5 fruit fly cellular contexts compared by ENCODE assay signal in the genomic region with DNA sequence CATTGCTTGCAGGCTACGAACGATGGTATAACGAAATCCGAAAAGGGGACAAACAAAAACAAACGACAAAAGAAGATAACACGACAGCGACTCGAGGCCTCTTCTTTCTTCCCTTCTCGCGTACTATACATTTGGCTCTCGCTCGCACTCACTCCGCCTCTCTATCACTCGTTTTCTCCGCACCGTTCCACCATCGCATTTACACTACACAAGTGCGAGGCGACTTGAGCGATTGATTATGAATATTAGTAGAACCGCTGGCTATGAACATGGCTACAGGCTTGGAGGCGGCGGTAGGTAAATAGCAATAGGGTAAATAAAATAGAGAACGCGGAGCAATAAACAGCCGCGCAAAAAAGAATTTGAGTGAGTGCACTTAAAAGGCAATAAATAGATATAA.
A peak's percentile ranks its signal among the peaks of the same experiment; 100 is the strongest.
TF ChIP-seq lines count a peak whose summit lies in the region.

No protein-coding gene starts in this region.

- no peak for TF ChIP-seq CTCF in whole organism, embryonic (GFP tag; optimal IDR thresholded peaks at IDR 0.05; lab: Kevin White, UChicago)

TF ChIP-seq in whole organism, adult, 20 proteins besides CTCF, POLR2A, EP300 and RAD21 (continues in another document):
- TF ChIP-seq cnc (optimal IDR thresholded peaks at IDR 0.05; lab: Kevin White, UChicago) (no peak), Clk (GFP tag; optimal IDR thresholded peaks at IDR 0.05; lab: Kevin White, UChicago) (peak; percentile 52), CG7045 (GFP tag; optimal IDR thresholded peaks at IDR 0.05; lab: Kevin White, UChicago) (peak; percentile 64), cic (GFP tag; optimal IDR thresholded peaks at IDR 0.05; lab: Kevin White, UChicago) (peak; percentile 92), CG11617 (GFP tag; optimal IDR thresholded peaks at IDR 0.05; lab: Kevin White, UChicago) (peak; percentile 68), CG33017 (tag; optimal IDR thresholded peaks at IDR 0.05; lab: Kevin White, UChicago) (peak; percentile 51), CG5204 (GFP tag; optimal IDR thresholded peaks at IDR 0.05; lab: Kevin White, UChicago) (no peak), CG1620 (GFP tag; optimal IDR thresholded peaks at IDR 0.05; lab: Kevin White, UChicago) (no peak), Crg-1 (GFP tag; optimal IDR thresholded peaks at IDR 0.05; lab: Kevin White, UChicago) (peak; percentile 83), CG12768 (GFP tag; optimal IDR thresholded peaks at IDR 0.05; lab: Kevin White, UChicago) (peak; percentile 74), CG14711 (tag; optimal IDR thresholded peaks at IDR 0.05; lab: Kevin White, UChicago) (peak; percentile 10), pad (GFP tag; optimal IDR thresholded peaks at IDR 0.05; lab: Kevin White, UChicago) (peak; percentile 44), toe (GFP tag; optimal IDR thresholded peaks at IDR 0.05; lab: Kevin White, UChicago) (no peak), kay (GFP tag; lab: Kevin White, UChicago; ENCODE audit: borderline replicate concordance) (peak; percentile 90), bab1 (GFP tag; optimal IDR thresholded peaks at IDR 0.05; lab: Kevin White, UChicago) (no peak), tj (GFP tag; optimal IDR thresholded peaks at IDR 0.05; lab: Kevin White, UChicago) (no peak), Hr96 (GFP tag; optimal IDR thresholded peaks at IDR 0.05; lab: Kevin White, UChicago) (no peak)

TF ChIP-seq in whole organism, embryonic, 481 proteins besides CTCF, POLR2A, EP300 and RAD21 (continues in another document):
- TF ChIP-seq Hr39 (optimal IDR thresholded peaks at IDR 0.05; lab: Kevin White, UChicago) (no peak), CG8388 (GFP tag; optimal IDR thresholded peaks at IDR 0.05; lab: Kevin White, UChicago) (no peak), Awh (GFP tag; IDR thresholded peaks at IDR 0.05; lab: Robert Waterston, UW) (no peak), NFAT (GFP tag; IDR thresholded peaks at IDR 0.05; lab: Robert Waterston, UW) (no peak), tna (GFP tag; IDR thresholded peaks at IDR 0.05; lab: Robert Waterston, UW; ENCODE audit: partially characterized antibody) (no peak), HmgZ (tag; optimal IDR thresholded peaks at IDR 0.05; lab: Kevin White, UChicago) (peak; percentile 11), CrebB (tag; optimal IDR thresholded peaks at IDR 0.05; lab: Kevin White, UChicago) (peak; percentile 47), chm (GFP tag; IDR thresholded peaks at IDR 0.05; lab: Robert Waterston, UW) (no peak), sc (optimal IDR thresholded peaks at IDR 0.05; lab: Kevin White, UChicago) (no peak), sc (GFP tag; optimal IDR thresholded peaks at IDR 0.05; lab: Kevin White, UChicago) (no peak), yki (optimal IDR thresholded peaks at IDR 0.05; lab: Kevin White, UChicago) (no peak), odd (GFP tag; optimal IDR thresholded peaks at IDR 0.05; lab: Kevin White, UChicago) (peak; percentile 52), tll (GFP tag; optimal IDR thresholded peaks at IDR 0.05; lab: Kevin White, UChicago) (peak in 1 of 2 experiments; percentile 59), wdn (GFP tag; IDR thresholded peaks at IDR 0.05; lab: Robert Waterston, UW) (no peak), ro (GFP tag; IDR thresholded peaks at IDR 0.05; lab: Robert Waterston, UW) (no peak), CG5245 (GFP tag; optimal IDR thresholded peaks at IDR 0.05; lab: Kevin White, UChicago) (no peak), jigr1 (GFP tag; IDR thresholded peaks at IDR 0.05; lab: Robert Waterston, UW) (no peak), CG6813 (GFP tag; optimal IDR thresholded peaks at IDR 0.05; lab: Kevin White, UChicago) (peak; percentile 67)

TF ChIP-seq in whole organism, prepupa, 60 proteins besides CTCF, POLR2A, EP300 and RAD21 (continues in another document):
- TF ChIP-seq vri (GFP tag; optimal IDR thresholded peaks at IDR 0.05; lab: Kevin White, UChicago) (peak; percentile 9), CG1621 (tag; optimal IDR thresholded peaks at IDR 0.05; lab: Kevin White, UChicago) (no peak), CG8119 (GFP tag; IDR thresholded peaks at IDR 0.05; lab: Robert Waterston, UW) (0 out of 3 replicates have a peak, but pooled peaks have one; percentile 27), CG10669 (GFP tag; optimal IDR thresholded peaks at IDR 0.05; lab: Kevin White, UChicago) (no peak), CG11902 (GFP tag; optimal IDR thresholded peaks at IDR 0.05; lab: Kevin White, UChicago) (no peak), CG16779 (tag; optimal IDR thresholded peaks at IDR 0.05; lab: Kevin White, UChicago) (no peak), Met (GFP tag; optimal IDR thresholded peaks at IDR 0.05; lab: Kevin White, UChicago) (no peak), Lpt (GFP tag; optimal IDR thresholded peaks at IDR 0.05; lab: Kevin White, UChicago) (peak; percentile 41), CG15336 (GFP tag; IDR thresholded peaks at IDR 0.05; lab: Robert Waterston, UW) (peak; percentile 36; the same call in 1 of the 2 replicates), OdsH (GFP tag; optimal IDR thresholded peaks at IDR 0.05; lab: Kevin White, UChicago) (no peak), Hr38 (GFP tag; optimal IDR thresholded peaks at IDR 0.05; lab: Kevin White, UChicago) (no peak), CG6276 (GFP tag; optimal IDR thresholded peaks at IDR 0.05; lab: Kevin White, UChicago) (no peak), Eip78C (GFP tag; lab: Kevin White, UChicago) (no peak), spab (GFP tag; optimal IDR thresholded peaks at IDR 0.05; lab: Kevin White, UChicago) (no peak), CG6163 (GFP tag; IDR thresholded peaks at IDR 0.05; lab: Robert Waterston, UW) (peak; percentile 69; the same call in 2 of the 3 replicates), Eip75B (GFP tag; optimal IDR thresholded peaks at IDR 0.05; lab: Kevin White, UChicago) (no peak), dac (GFP tag; optimal IDR thresholded peaks at IDR 0.05; lab: Kevin White, UChicago) (no peak), CG6854 (GFP tag; optimal IDR thresholded peaks at IDR 0.05; lab: Kevin White, UChicago) (no peak), Gug (GFP tag; IDR thresholded peaks at IDR 0.05; lab: Robert Waterston, UW) (peak; percentile 45; the same call in 1 of the 2 replicates)

TF ChIP-seq in whole organism, pupa, 21 proteins besides CTCF, POLR2A, EP300 and RAD21:
- no peak for TF ChIP-seq CG13204 (GFP tag; optimal IDR thresholded peaks at IDR 0.05; lab: Kevin White, UChicago)
- TF ChIP-seq Pif1B (GFP tag; optimal IDR thresholded peaks at IDR 0.05; lab: Kevin White, UChicago), result no peak
- TF ChIP-seq CG8159 (tag; optimal IDR thresholded peaks at IDR 0.05; lab: Kevin White, UChicago), result no peak
- TF ChIP-seq CG34367 (tag; optimal IDR thresholded peaks at IDR 0.05; lab: Kevin White, UChicago), result no peak
- TF ChIP-seq CG4496 (GFP tag; IDR thresholded peaks at IDR 0.05; lab: Robert Waterston, UW), result peak; percentile 28; the same call in 1 of the 3 replicates
- peak; percentile 37; the same call in 1 of the 2 replicates for TF ChIP-seq CG12605 (GFP tag; IDR thresholded peaks at IDR 0.05; lab: Robert Waterston, UW)
- TF ChIP-seq CG10348 (GFP tag; IDR thresholded peaks at IDR 0.05; lab: Robert Waterston, UW), result 0 out of 2 replicates have a peak, but pooled peaks have one; percentile 16

TF ChIP-seq in whole organism, wandering third instar larva, 38 proteins besides CTCF, POLR2A, EP300 and RAD21:
- TF ChIP-seq br (GFP tag; optimal IDR thresholded peaks at IDR 0.05; lab: Kevin White, UChicago) (no peak), Hr78 (GFP tag; optimal IDR thresholded peaks at IDR 0.05; lab: Kevin White, UChicago) (no peak), CG9705 (GFP tag; optimal IDR thresholded peaks at IDR 0.05; lab: Kevin White, UChicago) (no peak), Hr83 (GFP tag; optimal IDR thresholded peaks at IDR 0.05; lab: Kevin White, UChicago; ENCODE audit: poor library complexity, severe bottlenecking) (no peak), dl (GFP tag; optimal IDR thresholded peaks at IDR 0.05; lab: Kevin White, UChicago; ENCODE audit: insufficient read depth in 1 of 2, partially characterized antibody in 2 of 2) (no peak), Dif (GFP tag; optimal IDR thresholded peaks at IDR 0.05; lab: Kevin White, UChicago; ENCODE audit: partially characterized antibody) (peak; percentile 59), sv (GFP tag; optimal IDR thresholded peaks at IDR 0.05; lab: Kevin White, UChicago) (no peak), dsf (GFP tag; optimal IDR thresholded peaks at IDR 0.05; lab: Kevin White, UChicago; ENCODE audit: borderline replicate concordance) (no peak), Dfd (GFP tag; optimal IDR thresholded peaks at IDR 0.05; lab: Kevin White, UChicago) (no peak), psq (GFP tag; optimal IDR thresholded peaks at IDR 0.05; lab: Kevin White, UChicago) (peak; percentile 96)
